Fruit fly (Drosophila melanogaster): Measurements from ENCODE around the gene CG4598.

Gene CG4598

DNA sequence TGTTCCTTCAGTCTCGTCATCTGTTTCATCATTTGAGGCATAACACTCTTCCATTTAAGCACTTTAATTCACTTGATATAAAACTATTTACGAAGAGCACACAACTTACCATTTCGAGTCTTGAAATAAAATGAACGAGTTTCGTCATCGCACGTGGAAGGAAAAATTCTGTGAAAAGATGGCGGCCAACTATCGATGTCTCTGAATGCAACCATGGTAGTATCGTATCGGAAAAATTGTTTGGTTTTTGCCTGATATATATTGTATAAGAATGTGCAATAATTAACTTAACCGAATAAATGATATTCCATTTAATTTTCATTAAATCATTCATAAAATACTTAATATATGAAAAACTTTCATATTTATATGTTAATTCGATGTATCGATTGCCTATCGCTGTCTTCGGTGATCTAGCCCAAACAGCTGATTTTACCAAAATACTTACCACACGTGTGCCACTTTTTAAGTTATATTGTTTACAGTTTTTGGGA lies 23.5 kb upstream of the CG4598 start, which contains the start of gene Bka (continued):
- TF ChIP-seq CG6175 (GFP tag; IDR thresholded peaks at IDR 0.05) = no peak
- no peak for TF ChIP-seq CG8765 (GFP tag; IDR thresholded peaks at IDR 0.05)
- no peak for TF ChIP-seq CG10565 (GFP tag; optimal IDR thresholded peaks at IDR 0.05)
- TF ChIP-seq cas (GFP tag; IDR thresholded peaks at IDR 0.05) = no peak
- peak; percentile 99 for TF ChIP-seq CG13287 (GFP tag; IDR thresholded peaks at IDR 0.05; ENCODE audit: partially characterized antibody)
- TF ChIP-seq kay (GFP tag; optimal IDR thresholded peaks at IDR 0.05) = no peak
- no peak for TF ChIP-seq ATbp (GFP tag; optimal IDR thresholded peaks at IDR 0.05)
- TF ChIP-seq chinmo (GFP tag; IDR thresholded peaks at IDR 0.05; ENCODE audit: partially characterized antibody) = peak; percentile 96; the same call in 3 of the 4 replicates
- TF ChIP-seq CG14965 (GFP tag; optimal IDR thresholded peaks at IDR 0.05; ENCODE audit: borderline replicate concordance) = no peak
- TF ChIP-seq CG8281 (tag; optimal IDR thresholded peaks at IDR 0.05) = no peak
- TF ChIP-seq Stat92E (GFP tag; optimal IDR thresholded peaks at IDR 0.05) = peak in 1 of 3 experiments; percentile 78
- TF ChIP-seq PHDP (tag; optimal IDR thresholded peaks at IDR 0.05) = peak; percentile 69
- no peak for TF ChIP-seq CG12071 (GFP tag; optimal IDR thresholded peaks at IDR 0.05)
- TF ChIP-seq CG13775 (GFP tag; optimal IDR thresholded peaks at IDR 0.05) = peak; percentile 80
- TF ChIP-seq fru (optimal IDR thresholded peaks at IDR 0.05) = no peak
- TF ChIP-seq jumu (GFP tag; optimal IDR thresholded peaks at IDR 0.05) = no peak
- no peak for TF ChIP-seq CG2199 (GFP tag; IDR thresholded peaks at IDR 0.05)
- no peak for TF ChIP-seq Hr78 (GFP tag; optimal IDR thresholded peaks at IDR 0.05)
- no peak for TF ChIP-seq crc (GFP tag; optimal IDR thresholded peaks at IDR 0.05)
- no peak for TF ChIP-seq pita (GFP tag; optimal IDR thresholded peaks at IDR 0.05)
- TF ChIP-seq CG18764 (GFP tag; optimal IDR thresholded peaks at IDR 0.05) = no peak
- no peak for TF ChIP-seq CG15073 (GFP tag; optimal IDR thresholded peaks at IDR 0.05)
- TF ChIP-seq zfh2 (GFP tag; optimal IDR thresholded peaks at IDR 0.05) = no peak
- TF ChIP-seq gsb (GFP tag; IDR thresholded peaks at IDR 0.05) = no peak
- peak; percentile 94 for TF ChIP-seq mld (GFP tag; IDR thresholded peaks at IDR 0.05; ENCODE audit: partially characterized antibody)
- peak; percentile 79 for TF ChIP-seq Sry-δ (GFP tag; optimal IDR thresholded peaks at IDR 0.05)
- peak; percentile 6 for TF ChIP-seq CG12219 (GFP tag; optimal IDR thresholded peaks at IDR 0.05)
- TF ChIP-seq HLH3B (GFP tag; IDR thresholded peaks at IDR 0.05) = no peak
- no peak for TF ChIP-seq CG10321 (GFP tag; IDR thresholded peaks at IDR 0.05)
- TF ChIP-seq Awh (GFP tag; IDR thresholded peaks at IDR 0.05) = no peak
- peak; percentile 91 for TF ChIP-seq ato (GFP tag; IDR thresholded peaks at IDR 0.05; ENCODE audit: partially characterized antibody)
- TF ChIP-seq chif (GFP tag; optimal IDR thresholded peaks at IDR 0.05) = no peak
- TF ChIP-seq CG34224 (GFP tag; IDR thresholded peaks at IDR 0.05; ENCODE audit: partially characterized antibody) = peak; percentile 99
- TF ChIP-seq pzg (GFP tag; optimal IDR thresholded peaks at IDR 0.05) = peak; percentile 83
- no peak for TF ChIP-seq fu2 (GFP tag; optimal IDR thresholded peaks at IDR 0.05)
- TF ChIP-seq CG11398 (GFP tag; optimal IDR thresholded peaks at IDR 0.05) = no peak
- TF ChIP-seq CG34422 (GFP tag; IDR thresholded peaks at IDR 0.05) = peak; percentile 55; the same call in 1 of the 3 replicates
- TF ChIP-seq abd-A (tag; optimal IDR thresholded peaks at IDR 0.05) = no peak
- TF ChIP-seq Vsx1 (GFP tag; optimal IDR thresholded peaks at IDR 0.05) = peak; percentile 72
- TF ChIP-seq Med (GFP tag) = peak; percentile 93
- no peak for TF ChIP-seq toy (GFP tag; IDR thresholded peaks at IDR 0.05)
- peak; percentile 73 for TF ChIP-seq CG13296 (GFP tag; optimal IDR thresholded peaks at IDR 0.05)
- peak in 1 of 2 experiments; percentile 65 for TF ChIP-seq Eip74EF (GFP tag; optimal IDR thresholded peaks at IDR 0.05)
- no peak for TF ChIP-seq CG3726 (GFP tag; IDR thresholded peaks at IDR 0.05)
- no peak for TF ChIP-seq pum (GFP tag; optimal IDR thresholded peaks at IDR 0.05)
- peak; percentile 60 for TF ChIP-seq D19A (tag; optimal IDR thresholded peaks at IDR 0.05)
- peak; percentile 67 for TF ChIP-seq CG3995 (GFP tag; optimal IDR thresholded peaks at IDR 0.05)
- peak; percentile 62 for TF ChIP-seq CG18619 (GFP tag; optimal IDR thresholded peaks at IDR 0.05)
- peak; percentile 66; the same call in 2 of the 3 replicates for TF ChIP-seq CG17361 (GFP tag; IDR thresholded peaks at IDR 0.05)
- TF ChIP-seq dati (GFP tag; IDR thresholded peaks at IDR 0.05) = no peak

All from whole organism, embryonic.